Worm (Caenorhabditis elegans) whole organism, L1 larva: ENCODE data around the gene srw-72.

Experiments used
- Y116A8C.19 ChIP-seq: sonication (generic microtip); optimal IDR thresholded peaks from 2 replicates; lab custom pipeline; 2016; ENCODE audit warnings: missing compliant biosample characterization, missing genetic modification characterization, borderline replicate concordance
- blmp-1 ChIP-seq: fragments of 150-350 bp; optimal IDR thresholded peaks from 2 replicates; lab custom pipeline; 2014; ENCODE audit warnings: missing biosample characterization, missing genetic modification characterization
- ceh-82 ChIP-seq, 3 experiments: fragments of 150-350 bp in 1 of 3; sonication (generic microtip) in 2 of 3; optimal IDR thresholded peaks; 2 replicates each; lab custom pipeline; 2014 to 2017; ENCODE audit warnings: missing biosample characterization in 3 of 3, missing genetic modification characterization in 3 of 3
- ceh-88 ChIP-seq: fragments of 200-800 bp; sonication (Bioruptor generic); IDR thresholded peaks from 2 replicates; pipeline ENCODE4 v1.3.6; 2022; ENCODE audit warnings: missing genetic modification characterization, missing compliant biosample characterization
- ceh-90 ChIP-seq: sonication (generic microtip); optimal IDR thresholded peaks from 2 replicates; lab custom pipeline; 2016; ENCODE audit warnings: missing genetic modification characterization, missing compliant biosample characterization
- ces-1 ChIP-seq: fragments of 150-350 bp; optimal IDR thresholded peaks from 2 replicates; lab custom pipeline; 2014; ENCODE audit warnings: missing biosample characterization, missing genetic modification reagents, missing genetic modification characterization
- dsc-1 ChIP-seq: sonication (generic microtip); optimal IDR thresholded peaks from 2 replicates; lab custom pipeline; 2016; ENCODE audit warnings: mild to moderate bottlenecking, missing genetic modification characterization, missing compliant biosample characterization
- efl-1 ChIP-seq, 4 experiments: fragments of 150-350 bp; optimal IDR thresholded peaks in 3 of 4; peaks in 1 of 4; 1 replicate in 1 of 4; 2 replicates in 3 of 4; lab custom pipeline; 2014; ENCODE audit warnings: missing biosample characterization in 2 of 4, missing genetic modification characterization in 2 of 4, missing genetic modification reagents in 2 of 4
- fkh-4 ChIP-seq: sonication (generic microtip); optimal IDR thresholded peaks from 2 replicates; lab custom pipeline; 2016; ENCODE audit warnings: missing compliant biosample characterization, missing genetic modification characterization, borderline replicate concordance
- fkh-8 ChIP-seq: sonication (generic microtip); optimal IDR thresholded peaks from 2 replicates; lab custom pipeline; 2016; ENCODE audit warnings: mild to moderate bottlenecking, missing genetic modification characterization, missing compliant biosample characterization
- isw-1 ChIP-seq: fragments of 200-800 bp; sonication (Bioruptor generic); IDR thresholded peaks from 2 replicates; pipeline ENCODE4 v1.3.6; 2022; ENCODE audit warnings: missing genetic modification characterization, missing compliant biosample characterization
- lin-13 ChIP-seq: fragments of 150-350 bp; optimal IDR thresholded peaks from 2 replicates; lab custom pipeline; 2014; ENCODE audit warnings: missing biosample characterization, missing genetic modification reagents, missing genetic modification characterization
- lir-3 ChIP-seq: sonication (generic microtip); optimal IDR thresholded peaks from 2 replicates; lab custom pipeline; 2016; ENCODE audit warnings: mild to moderate bottlenecking, missing genetic modification characterization, moderate library complexity, missing compliant biosample characterization; ENCODE audit not compliant: poor library complexity
- mdl-1 ChIP-seq, 2 experiments: fragments of 150-350 bp; optimal IDR thresholded peaks; 2 replicates each; lab custom pipeline; 2014 to 2017; ENCODE audit warnings: missing biosample characterization in 2 of 2, missing genetic modification characterization in 2 of 2, inconsistent platforms in 1 of 2
- mef-2 ChIP-seq: fragments of 150-350 bp; optimal IDR thresholded peaks from 2 replicates; lab custom pipeline; 2014; ENCODE audit warnings: missing biosample characterization, missing genetic modification characterization
- nhr-12 ChIP-seq: sonication (generic microtip); optimal IDR thresholded peaks from 2 replicates; lab custom pipeline; 2017; ENCODE audit warnings: missing biosample characterization, missing genetic modification characterization
- nhr-19 ChIP-seq: fragments of 200-800 bp; sonication (Bioruptor generic); conservative IDR thresholded peaks from 2 replicates; pipeline ENCODE4 v1.3.6; 2022; ENCODE audit warnings: missing genetic modification characterization, missing compliant biosample characterization
- nhr-20 ChIP-seq: sonication (generic microtip); optimal IDR thresholded peaks from 2 replicates; lab custom pipeline; 2016; ENCODE audit warnings: mild to moderate bottlenecking, missing genetic modification characterization, missing compliant biosample characterization
- nhr-237 ChIP-seq: fragments of 150-350 bp; optimal IDR thresholded peaks from 2 replicates; lab custom pipeline; 2014; ENCODE audit warnings: missing biosample characterization, missing genetic modification characterization
- nhr-47 ChIP-seq: sonication (generic microtip); optimal IDR thresholded peaks from 2 replicates; lab custom pipeline; 2016; ENCODE audit warnings: mild to moderate bottlenecking, missing genetic modification characterization, moderate library complexity, missing compliant biosample characterization
- nhr-76 ChIP-seq: sonication (generic microtip); optimal IDR thresholded peaks from 2 replicates; lab custom pipeline; 2017; ENCODE audit warnings: missing biosample characterization, missing genetic modification characterization
- nhr-77 ChIP-seq: fragments of 150-350 bp; optimal IDR thresholded peaks from 2 replicates; lab custom pipeline; 2014; ENCODE audit warnings: missing biosample characterization, missing genetic modification characterization
- nhr-84 ChIP-seq: sonication (generic microtip); optimal IDR thresholded peaks from 2 replicates; lab custom pipeline; 2017; ENCODE audit warnings: missing biosample characterization, missing genetic modification characterization
- pag-3 ChIP-seq: sonication (generic microtip); optimal IDR thresholded peaks from 2 replicates; lab custom pipeline; 2017; ENCODE audit warnings: missing genetic modification characterization, mild to moderate bottlenecking, missing compliant biosample characterization, antibody characterized with exemption, borderline replicate concordance; ENCODE audit not compliant: insufficient read depth
- pqm-1 ChIP-seq: sonication (generic microtip); optimal IDR thresholded peaks from 3 replicates; lab custom pipeline; 2017; ENCODE audit warnings: missing biosample characterization, missing genetic modification characterization
- skn-1 ChIP-seq: fragments of 150-350 bp; optimal IDR thresholded peaks from 2 replicates; lab custom pipeline; 2014; ENCODE audit warnings: missing biosample characterization, missing genetic modification characterization
- snu-23 ChIP-seq: sonication (generic microtip); optimal IDR thresholded peaks from 2 replicates; lab custom pipeline; 2016; ENCODE audit warnings: missing genetic modification characterization, missing compliant biosample characterization
- sox-4 ChIP-seq: sonication (generic microtip); optimal IDR thresholded peaks from 2 replicates; lab custom pipeline; 2016; ENCODE audit warnings: missing genetic modification characterization, missing compliant biosample characterization
- sptf-1 ChIP-seq: fragments of 150-350 bp; optimal IDR thresholded peaks from 2 replicates; lab custom pipeline; 2014; ENCODE audit warnings: missing biosample characterization, missing genetic modification characterization
- swsn-7 ChIP-seq: sonication (generic microtip); optimal IDR thresholded peaks from 2 replicates; lab custom pipeline; 2016; ENCODE audit warnings: missing genetic modification characterization, missing compliant biosample characterization
- tlp-1 ChIP-seq: fragments of 150-350 bp; optimal IDR thresholded peaks from 2 replicates; lab custom pipeline; 2014; ENCODE audit warnings: missing biosample characterization, missing genetic modification characterization
- unc-130 ChIP-seq: fragments of 150-350 bp; optimal IDR thresholded peaks from 2 replicates; lab custom pipeline; 2017; ENCODE audit warnings: missing biosample characterization, missing genetic modification characterization, inconsistent platforms
- vab-15 ChIP-seq: sonication (generic microtip); optimal IDR thresholded peaks from 2 replicates; lab custom pipeline; 2017; ENCODE audit warnings: missing genotype, mild to moderate bottlenecking, missing genetic modification characterization, missing compliant biosample characterization
- zip-4 ChIP-seq: fragments of 200-800 bp; sonication (Bioruptor generic); optimal IDR thresholded peaks from 2 replicates; lab custom pipeline; 2018; ENCODE audit warnings: mild to moderate bottlenecking, missing genetic modification characterization, moderate library complexity, missing compliant biosample characterization
- ztf-11 ChIP-seq, 2 experiments: sonication (generic microtip); optimal IDR thresholded peaks; 2 replicates each; lab custom pipeline; 2016 to 2017; ENCODE audit warnings: missing genetic modification characterization in 2 of 2, missing biosample characterization in 1 of 2, missing compliant biosample characterization in 1 of 2

The srw-72 gene

ce11 chrV:17486034-17486433, 19.2 kb downstream of the srw-72 start, which contains the start of gene scl-24:
Gene scl-24, plus strand, starts transcription at chrV:17486334.
- TF ChIP-seq ceh-82 (tag; optimal IDR thresholded peaks at IDR 0.05; lab: Kevin White, UChicago) (no peak), ceh-88 (GFP tag; lab: Robert Waterston, UW) (no peak), nhr-47 (no peak), nhr-20 (tag; lab: Kevin White, UChicago) (no peak), unc-130 (tag; lab: Kevin White, UChicago) (no peak), sox-4 (tag; lab: Kevin White, UChicago) (no peak), Y116A8C.19 (tag; lab: Kevin White, UChicago) (no peak), nhr-76 (tag; lab: Kevin White, UChicago) (no peak), fkh-4 (tag; lab: Kevin White, UChicago) (no peak), isw-1 (no peak), mef-2 (tag; lab: Kevin White, UChicago) (no peak)
- TF ChIP-seq, all 84 proteins: peak for 0

DNA sequence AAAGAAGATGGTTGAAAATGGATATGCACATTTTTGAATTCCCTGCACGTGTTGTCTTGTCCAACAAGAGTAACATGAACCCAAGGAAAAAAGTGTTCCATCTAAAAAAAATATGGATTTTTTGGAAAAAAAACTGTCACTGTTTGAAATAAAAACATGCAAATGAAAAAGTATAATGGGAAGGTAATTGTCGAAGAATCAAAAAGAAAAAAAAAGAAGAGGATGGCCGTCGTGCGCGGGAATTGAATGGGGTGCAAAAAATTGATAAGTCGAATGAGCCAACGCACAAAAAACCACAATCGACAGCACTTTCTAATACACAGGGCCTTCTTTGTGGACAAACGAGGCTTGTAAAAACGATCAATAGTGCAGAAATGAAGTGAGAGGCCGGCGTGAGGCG, 26.9 kb downstream of the srw-72 start, which contains the start of gene fbxa-102:
Gene fbxa-102 (minus strand): TSS at position 101 of the 400 bp plus-strand sequence.
- TF ChIP-seq sptf-1 (tag; lab: Kevin White, UChicago) (no peak), pag-3 (no peak), tlp-1 (no peak)

DNA sequence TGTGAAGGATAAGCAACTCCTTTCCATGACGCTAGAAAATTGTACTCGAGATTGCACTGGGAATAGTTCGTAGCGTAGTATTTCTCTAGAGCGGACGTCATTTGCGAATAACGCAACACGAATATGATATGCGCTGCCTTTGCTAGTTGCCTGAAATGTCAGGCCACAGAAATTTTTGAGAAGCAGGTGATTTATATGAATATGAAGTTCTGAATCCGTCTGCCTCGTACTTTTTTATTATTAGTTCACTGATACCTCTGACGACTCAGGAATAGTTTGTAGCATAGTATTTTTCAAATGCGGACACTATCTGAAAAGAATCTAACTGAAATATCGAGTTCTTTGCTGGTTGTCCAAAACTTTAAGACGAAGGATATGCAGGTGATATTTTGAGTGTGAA, 29.2 kb downstream of the srw-72 start, which contains the start of gene srh-118:
Gene srh-118 (minus strand): TSS at position 101 of the 400 bp plus-strand sequence.
- TF ChIP-seq dsc-1 (tag; lab: Kevin White, UChicago) (no peak), pqm-1 (no peak), efl-1 (optimal IDR thresholded peaks at IDR 0.05; lab: Kevin White, UChicago) (no peak), efl-1 (GFP tag; optimal IDR thresholded peaks at IDR 0.05 in 1 of 2; lab: Kevin White, UChicago) (no peak), pag-3 (no peak), ztf-11 (tag; optimal IDR thresholded peaks at IDR 0.05; lab: Kevin White, UChicago) (no peak), ceh-88 (GFP tag; lab: Robert Waterston, UW) (no peak), nhr-237 (no peak), mdl-1 (tag; optimal IDR thresholded peaks at IDR 0.05; lab: Kevin White, UChicago) (no peak), fkh-8 (tag; lab: Kevin White, UChicago) (no peak), unc-130 (tag; lab: Kevin White, UChicago) (no peak), nhr-47 (no peak)

- TF ChIP-seq blmp-1 (tag; lab: Kevin White, UChicago): no peak
- no peak for TF ChIP-seq ceh-90 (tag; lab: Kevin White, UChicago)
- no peak for TF ChIP-seq nhr-76 (tag; lab: Kevin White, UChicago)
- no peak for TF ChIP-seq snu-23 (GFP tag; lab: Kevin White, UChicago)
- TF ChIP-seq nhr-12: no peak
- TF ChIP-seq lir-3: no peak
- no peak for TF ChIP-seq tlp-1
- TF ChIP-seq skn-1 (tag; lab: Kevin White, UChicago): no peak
- TF ChIP-seq vab-15 (tag; lab: Kevin White, UChicago): no peak
- TF ChIP-seq swsn-7 (tag; lab: Kevin White, UChicago): no peak
- TF ChIP-seq zip-4 (GFP tag; lab: Kevin White, UChicago): no peak
- no peak for TF ChIP-seq nhr-77 (tag; lab: Kevin White, UChicago)
These were observed 33.2 kb downstream of the srw-72 start for ce11 chrV:17500055-17500454.

- TF ChIP-seq nhr-84 (tag; lab: Kevin White, UChicago) (no peak), tlp-1 (no peak), lin-13 (no peak), ceh-82 (tag; optimal IDR thresholded peaks at IDR 0.05; lab: Kevin White, UChicago) (no peak), nhr-19 (GFP tag; lab: Robert Waterston, UW) (no peak), isw-1 (no peak), lir-3 (no peak), ces-1 (GFP tag; lab: Kevin White, UChicago) (no peak)
These were observed 39.4 kb downstream of the srw-72 start, which contains the start of gene srw-31 for ce11 chrV:17506289-17506688. Gene srw-31, plus strand, starts transcription at chrV:17506589.
